Worm (Caenorhabditis elegans) whole organism, young adult: Measurements from ENCODE around the gene H03G16.7.

Experiments used
- B0019.2 ChIP-seq: fragments of 200-800 bp; sonication (Bioruptor generic); conservative IDR thresholded peaks from 2 replicates; pipeline ENCODE4 v1.3.6; 2022; ENCODE audit warnings: missing genetic modification reagents, missing genetic modification characterization, missing compliant biosample characterization
- C06A6.2 ChIP-seq: fragments of 200-800 bp; sonication (Bioruptor generic); conservative IDR thresholded peaks from 2 replicates; pipeline ENCODE4 v1.3.6; 2022; ENCODE audit warnings: missing genetic modification characterization, missing compliant biosample characterization
- C17E4.6 ChIP-seq: fragments of 200-800 bp; sonication (Bioruptor generic); IDR thresholded peaks from 2 replicates; pipeline ENCODE4 v1.3.6; 2022; ENCODE audit warnings: missing genetic modification reagents, missing genetic modification characterization, missing compliant biosample characterization
- F22D6.2 ChIP-seq: sonication (generic microtip); optimal IDR thresholded peaks from 2 replicates; lab custom pipeline; 2016; ENCODE audit warnings: mild to moderate bottlenecking, missing genetic modification characterization, missing compliant biosample characterization
- F49E8.2 ChIP-seq: sonication (generic microtip); optimal IDR thresholded peaks from 3 replicates; lab custom pipeline; 2017; ENCODE audit warnings: missing genetic modification characterization, mild to moderate bottlenecking, missing compliant biosample characterization, antibody characterized with exemption, moderate library complexity; ENCODE audit not compliant: insufficient read depth
- K12H6.12 ChIP-seq: fragments of 200-800 bp; sonication (Bioruptor generic); optimal IDR thresholded peaks from 2 replicates; lab custom pipeline; 2018; ENCODE audit warnings: mild to moderate bottlenecking, missing genetic modification characterization, missing compliant biosample characterization
- T26A5.8 ChIP-seq: sonication (generic microtip); optimal IDR thresholded peaks from 2 replicates; lab custom pipeline; 2016; ENCODE audit warnings: missing genetic modification characterization, missing compliant biosample characterization
- Y53F4B.3 ChIP-seq: fragments of 200-800 bp; sonication (Bioruptor generic); IDR thresholded peaks from 2 replicates; pipeline ENCODE4 v1.3.6; 2022; ENCODE audit warnings: missing genetic modification reagents, missing genetic modification characterization, missing compliant biosample characterization
- akir-1 ChIP-seq: fragments of 200-800 bp; sonication (Bioruptor generic); optimal IDR thresholded peaks from 2 replicates; lab custom pipeline; 2018; ENCODE audit warnings: mild to moderate bottlenecking, missing genetic modification characterization, moderate library complexity, missing compliant biosample characterization
- atf-7 ChIP-seq: sonication (generic microtip); optimal IDR thresholded peaks from 2 replicates; lab custom pipeline; 2017; ENCODE audit warnings: mild to moderate bottlenecking, missing genetic modification characterization, missing compliant biosample characterization
- attf-3 ChIP-seq: fragments of 200-800 bp; sonication (Bioruptor generic); conservative IDR thresholded peaks from 2 replicates; pipeline ENCODE4 v1.3.6; 2022; ENCODE audit warnings: missing genetic modification reagents, missing genetic modification characterization, missing compliant biosample characterization
- bed-1 ChIP-seq: fragments of 200-800 bp; sonication (Bioruptor generic); IDR thresholded peaks from 2 replicates; pipeline ENCODE4 v1.3.6; 2022; ENCODE audit warnings: missing genetic modification reagents, missing genetic modification characterization, missing compliant biosample characterization
- bed-2 ChIP-seq: fragments of 200-800 bp; sonication (Bioruptor generic); IDR thresholded peaks from 2 replicates; pipeline ENCODE4 v1.3.6; 2022; ENCODE audit warnings: missing genetic modification reagents, missing genetic modification characterization, missing compliant biosample characterization
- cebp-1 ChIP-seq, 2 experiments: fragments of 200-800 bp in 1 of 2; sonication (Bioruptor generic) in 1 of 2; sonication (generic microtip) in 1 of 2; IDR thresholded peaks in 1 of 2; optimal IDR thresholded peaks in 1 of 2; 2 replicates each; pipeline versions ENCODE4 v1.3.6 to Lab custom; 2017 to 2022; ENCODE audit warnings: missing compliant biosample characterization in 2 of 2, missing genetic modification characterization in 2 of 2, mild to moderate bottlenecking in 1 of 2, missing genetic modification reagents in 1 of 2, moderate library complexity in 1 of 2
- cebp-2 ChIP-seq: fragments of 200-800 bp; sonication (Bioruptor generic); IDR thresholded peaks from 2 replicates; pipeline ENCODE4 v1.3.6; 2022; ENCODE audit warnings: missing genetic modification characterization, missing compliant biosample characterization
- ceh-40 ChIP-seq: fragments of 200-800 bp; sonication (Bioruptor generic); IDR thresholded peaks from 2 replicates; pipeline ENCODE4 v1.3.6; 2022; ENCODE audit warnings: missing genetic modification characterization, missing compliant biosample characterization
- ceh-58 ChIP-seq: fragments of 200-800 bp; sonication (Bioruptor generic); IDR thresholded peaks from 2 replicates; pipeline ENCODE4 v1.3.6; 2022; ENCODE audit warnings: missing genetic modification characterization, missing compliant biosample characterization
- dox-1 ChIP-seq: fragments of 200-800 bp; sonication (Bioruptor generic); IDR thresholded peaks from 2 replicates; pipeline ENCODE4 v1.3.6; 2022; ENCODE audit warnings: missing genetic modification reagents, missing genetic modification characterization, missing compliant biosample characterization
- egrh-3 ChIP-seq: fragments of 200-800 bp; sonication (Bioruptor generic); IDR thresholded peaks from 2 replicates; pipeline ENCODE4 v1.3.6; 2022; ENCODE audit warnings: missing genetic modification reagents, missing genetic modification characterization, missing compliant biosample characterization
- fkh-3 ChIP-seq: sonication (generic microtip); optimal IDR thresholded peaks from 2 replicates; lab custom pipeline; 2016; ENCODE audit warnings: mild to moderate bottlenecking, missing genetic modification characterization, missing compliant biosample characterization
- hlh-26 ChIP-seq: fragments of 200-800 bp; sonication (Bioruptor generic); conservative IDR thresholded peaks from 2 replicates; pipeline ENCODE4 v1.3.6; 2022; ENCODE audit warnings: missing genetic modification reagents, missing genetic modification characterization, missing compliant biosample characterization
- hmg-1.2 ChIP-seq: fragments of 200-800 bp; sonication (Bioruptor generic); IDR thresholded peaks from 2 replicates; pipeline ENCODE4 v1.3.6; 2022; ENCODE audit warnings: missing genetic modification reagents, missing genetic modification characterization, missing compliant biosample characterization
- lin-35 ChIP-seq, 3 experiments: fragments of 150-350 bp in 2 of 3; sonication (generic microtip) in 1 of 3; optimal IDR thresholded peaks; 2 replicates each; lab custom pipeline; 2014 to 2018; ENCODE audit warnings: missing biosample characterization in 3 of 3, missing genetic modification characterization in 3 of 3, missing genetic modification reagents in 3 of 3
- lin-40 ChIP-seq: sonication (generic microtip); optimal IDR thresholded peaks from 2 replicates; lab custom pipeline; 2016; ENCODE audit warnings: missing genetic modification characterization, mild to moderate bottlenecking, missing compliant biosample characterization, missing genotype, missing genetic modification reagents
- madf-10 ChIP-seq: sonication (generic microtip); optimal IDR thresholded peaks from 2 replicates; lab custom pipeline; 2016; ENCODE audit warnings: mild to moderate bottlenecking, missing genetic modification characterization, missing compliant biosample characterization
- nhr-90 ChIP-seq: sonication (generic microtip); optimal IDR thresholded peaks from 2 replicates; lab custom pipeline; 2016; ENCODE audit warnings: missing genotype, mild to moderate bottlenecking, missing genetic modification characterization, missing compliant biosample characterization
- rcor-1 ChIP-seq: fragments of 200-800 bp; sonication (Bioruptor generic); IDR thresholded peaks from 2 replicates; pipeline ENCODE4 v1.3.6; 2022; ENCODE audit warnings: missing genetic modification reagents, missing genetic modification characterization, missing compliant biosample characterization
- rpc-1 ChIP-seq, 2 experiments: fragments of 150-350 bp in 1 of 2; sonication (generic microtip) in 1 of 2; optimal IDR thresholded peaks; 2 replicates each; lab custom pipeline; 2014 to 2018; ENCODE audit warnings: missing biosample characterization in 1 of 2, missing genetic modification characterization in 1 of 2, missing genetic modification reagents in 1 of 2, missing genotype in 1 of 2
- snpc-4 ChIP-seq, 5 experiments: fragments of 150-350 bp in 1 of 5; sonication (generic microtip) in 4 of 5; optimal IDR thresholded peaks; 2 replicates each; lab custom pipeline; 2014 to 2018; ENCODE audit warnings: missing genetic modification characterization in 5 of 5, missing biosample characterization in 3 of 5, antibody characterized with exemption in 2 of 5, mild to moderate bottlenecking in 2 of 5, missing compliant biosample characterization in 2 of 5, missing genotype in 2 of 5, moderate library complexity in 2 of 5, missing genetic modification reagents in 1 of 5
- tbx-9 ChIP-seq: sonication (generic microtip); optimal IDR thresholded peaks from 2 replicates; lab custom pipeline; 2016; ENCODE audit warnings: borderline replicate concordance, missing genetic modification characterization, inconsistent platforms, missing compliant biosample characterization
- tlf-1 ChIP-seq: fragments of 200-800 bp; sonication (Bioruptor generic); optimal IDR thresholded peaks from 2 replicates; lab custom pipeline; 2018; ENCODE audit warnings: mild to moderate bottlenecking, missing genetic modification characterization, missing compliant biosample characterization
- ztf-26 ChIP-seq: sonication (generic microtip); optimal IDR thresholded peaks from 2 replicates; lab custom pipeline; 2017; ENCODE audit warnings: missing genetic modification characterization, missing compliant biosample characterization
- ztf-28 ChIP-seq: fragments of 200-800 bp; sonication (Bioruptor generic); IDR thresholded peaks from 2 replicates; pipeline ENCODE4 v1.3.6; 2022; ENCODE audit warnings: missing genetic modification reagents, missing genetic modification characterization, missing compliant biosample characterization

H03G16.7 gene

ce11 chrX:15055914-15056313, at the start of gene H03G16.7:
H03G16.7 (minus strand) TSS chrX:15056014.
- no peak for TF ChIP-seq fkh-3 (tag; lab: Kevin White, UChicago)
- TF ChIP-seq ztf-28 (GFP tag; lab: Robert Waterston, UW) = no peak
- no peak for TF ChIP-seq dox-1
- TF ChIP-seq lin-35 (GFP tag; optimal IDR thresholded peaks at IDR 0.05; lab: Kevin White, UChicago) = no peak
- TF ChIP-seq ceh-58 (GFP tag; lab: Robert Waterston, UW) = no peak

- TF ChIP-seq snpc-4 (GFP tag; optimal IDR thresholded peaks at IDR 0.05; lab: Kevin White, UChicago) (no peak), snpc-4 (tag; optimal IDR thresholded peaks at IDR 0.05; lab: Kevin White, UChicago) (no peak), ztf-26 (no peak), T26A5.8 (tag; lab: Kevin White, UChicago) (no peak), ztf-28 (GFP tag; lab: Robert Waterston, UW) (no peak), C06A6.2 (GFP tag; lab: Robert Waterston, UW) (no peak), rpc-1 (optimal IDR thresholded peaks at IDR 0.05; lab: Kevin White, UChicago) (no peak), rpc-1 (tag; optimal IDR thresholded peaks at IDR 0.05; lab: Kevin White, UChicago) (no peak), lin-40 (tag; lab: Kevin White, UChicago) (no peak), hmg-1.2 (GFP tag; lab: Robert Waterston, UW) (no peak), nhr-90 (no peak), tlf-1 (GFP tag; lab: Kevin White, UChicago) (no peak), egrh-3 (no peak), akir-1 (GFP tag; lab: Kevin White, UChicago) (no peak), attf-3 (no peak), atf-7 (tag; lab: Kevin White, UChicago) (no peak), cebp-1 (GFP tag; IDR thresholded peaks at IDR 0.05; lab: Robert Waterston, UW) (no peak), cebp-1 (tag; optimal IDR thresholded peaks at IDR 0.05; lab: Kevin White, UChicago) (no peak), tbx-9 (tag; lab: Kevin White, UChicago) (no peak), madf-10 (no peak), bed-1 (no peak), ceh-40 (GFP tag; lab: Robert Waterston, UW) (no peak), F22D6.2 (tag; lab: Kevin White, UChicago) (no peak)
- TF ChIP-seq, all 124 proteins: peak for 0
Observed at ce11 chrX:15104963-15105493, 49.2 kb upstream of the H03G16.7 start.

ce11 chrX:15103481-15103880, 47.7 kb upstream of the H03G16.7 start:
- TF ChIP-seq cebp-2 = 0 out of 2 replicates have a peak, but pooled peaks have one; percentile 24
- TF ChIP-seq bed-2 (GFP tag; lab: Robert Waterston, UW) = no peak
- no peak for TF ChIP-seq F49E8.2 (tag; lab: Kevin White, UChicago)
- no peak for TF ChIP-seq K12H6.12 (tag; lab: Kevin White, UChicago)
- no peak for TF ChIP-seq rcor-1 (GFP tag; lab: Robert Waterston, UW)
- TF ChIP-seq hlh-26 = no peak
- no peak for TF ChIP-seq B0019.2 (GFP tag; lab: Robert Waterston, UW)
- no peak for TF ChIP-seq C17E4.6 (GFP tag; lab: Robert Waterston, UW)
- TF ChIP-seq Y53F4B.3 (GFP tag; lab: Robert Waterston, UW) = no peak
- TF ChIP-seq, all 124 proteins: peak for 1
